Worm (Caenorhabditis elegans) whole organism, L2 larva: Measurements from ENCODE around the gene str-248.

Source experiments
- C34F6.9 ChIP-seq: fragments of 150-350 bp; optimal IDR thresholded peaks from 2 replicates; lab custom pipeline; 2014; ENCODE audit warnings: missing biosample characterization, missing genetic modification characterization
- F13H6.1 ChIP-seq: sonication (generic microtip); optimal IDR thresholded peaks from 2 replicates; lab custom pipeline; 2016; ENCODE audit warnings: missing genetic modification characterization, missing compliant biosample characterization
- R02D3.7 ChIP-seq: fragments of 150-350 bp; optimal IDR thresholded peaks from 2 replicates; lab custom pipeline; 2014; ENCODE audit warnings: missing biosample characterization, missing genetic modification characterization
- Y55F3AM.14 ChIP-seq: fragments of 200-800 bp; sonication (Bioruptor generic); optimal IDR thresholded peaks from 2 replicates; lab custom pipeline; 2018; ENCODE audit warnings: mild to moderate bottlenecking, missing genetic modification characterization, missing compliant biosample characterization
- alr-1 ChIP-seq: fragments of 150-350 bp; optimal IDR thresholded peaks from 2 replicates; lab custom pipeline; 2014; ENCODE audit warnings: missing biosample characterization, missing genetic modification characterization
- aly-2 ChIP-seq: fragments of 150-350 bp; optimal IDR thresholded peaks from 2 replicates; lab custom pipeline; 2014; ENCODE audit warnings: missing biosample characterization, missing genetic modification characterization
- blmp-1 ChIP-seq: sonication (generic microtip); optimal IDR thresholded peaks from 2 replicates; lab custom pipeline; 2017; ENCODE audit warnings: missing genetic modification characterization, mild to moderate bottlenecking, missing compliant biosample characterization, antibody characterized with exemption, moderate library complexity; ENCODE audit not compliant: insufficient read depth
- ceh-16 ChIP-seq: fragments of 150-350 bp; optimal IDR thresholded peaks from 2 replicates; lab custom pipeline; 2014; ENCODE audit warnings: missing biosample characterization, missing genetic modification characterization
- egl-27 ChIP-seq: sonication (generic microtip); optimal IDR thresholded peaks from 3 replicates; lab custom pipeline; 2017; ENCODE audit warnings: missing biosample characterization, missing genetic modification reagents, missing genetic modification characterization
- elt-1 ChIP-seq: fragments of 150-350 bp; optimal IDR thresholded peaks from 2 replicates; lab custom pipeline; 2014; ENCODE audit warnings: missing biosample characterization, missing genetic modification characterization
- elt-3 ChIP-seq: sonication (generic microtip); optimal IDR thresholded peaks from 2 replicates; lab custom pipeline; 2017; ENCODE audit warnings: missing biosample characterization, missing genetic modification characterization
- fos-1 ChIP-seq: fragments of 150-350 bp; optimal IDR thresholded peaks from 2 replicates; lab custom pipeline; 2014; ENCODE audit warnings: missing biosample characterization, missing genetic modification characterization
- gmeb-1 ChIP-seq: fragments of 150-350 bp; optimal IDR thresholded peaks from 2 replicates; lab custom pipeline; 2014; ENCODE audit warnings: missing biosample characterization, missing genetic modification characterization
- lsy-2 ChIP-seq, 2 experiments: fragments of 150-350 bp in 1 of 2; sonication (generic microtip) in 1 of 2; optimal IDR thresholded peaks; 2 replicates each; lab custom pipeline; 2014 to 2017; ENCODE audit warnings: missing biosample characterization in 2 of 2, missing genetic modification characterization in 2 of 2
- mbf-1 ChIP-seq: sonication (generic microtip); optimal IDR thresholded peaks from 2 replicates; lab custom pipeline; 2017; ENCODE audit warnings: missing biosample characterization, missing genetic modification characterization
- mdl-1 ChIP-seq, 2 experiments: fragments of 150-350 bp in 1 of 2; sonication (generic microtip) in 1 of 2; optimal IDR thresholded peaks; 2 replicates each; lab custom pipeline; 2017; ENCODE audit warnings: missing biosample characterization in 2 of 2, missing genetic modification characterization in 2 of 2
- nhr-10 ChIP-seq: sonication (generic microtip); optimal IDR thresholded peaks from 2 replicates; lab custom pipeline; 2017; ENCODE audit warnings: missing biosample characterization, missing genetic modification characterization
- nhr-12 ChIP-seq: fragments of 150-350 bp; optimal IDR thresholded peaks from 2 replicates; lab custom pipeline; 2014; ENCODE audit warnings: missing biosample characterization, missing genetic modification characterization
- nhr-129 ChIP-seq: fragments of 150-350 bp; optimal IDR thresholded peaks from 2 replicates; lab custom pipeline; 2014; ENCODE audit warnings: missing biosample characterization, missing genetic modification characterization
- nhr-21 ChIP-seq: fragments of 150-350 bp; optimal IDR thresholded peaks from 2 replicates; lab custom pipeline; 2014; ENCODE audit warnings: missing biosample characterization, missing genetic modification characterization
- nhr-23 ChIP-seq: fragments of 150-350 bp; optimal IDR thresholded peaks from 2 replicates; lab custom pipeline; 2014; ENCODE audit warnings: missing biosample characterization, missing genetic modification reagents, missing genetic modification characterization
- nhr-237 ChIP-seq: fragments of 150-350 bp; optimal IDR thresholded peaks from 2 replicates; lab custom pipeline; 2014; ENCODE audit warnings: missing biosample characterization, missing genetic modification characterization
- nhr-25 ChIP-seq: fragments of 150-350 bp; sonication (generic microtip); optimal IDR thresholded peaks from 3 replicates; lab custom pipeline; 2014; ENCODE audit warnings: missing biosample characterization, missing genetic modification characterization
- nhr-6 ChIP-seq: fragments of 150-350 bp; optimal IDR thresholded peaks from 2 replicates; lab custom pipeline; 2014; ENCODE audit warnings: missing biosample characterization, missing genetic modification characterization
- nhr-77 ChIP-seq: fragments of 150-350 bp; optimal IDR thresholded peaks from 2 replicates; lab custom pipeline; 2014; ENCODE audit warnings: missing biosample characterization, missing genetic modification characterization
- peb-1 ChIP-seq: fragments of 150-350 bp; optimal IDR thresholded peaks from 2 replicates; lab custom pipeline; 2014; ENCODE audit warnings: missing biosample characterization, missing genetic modification characterization
- sem-4 ChIP-seq: fragments of 150-350 bp; optimal IDR thresholded peaks from 2 replicates; lab custom pipeline; 2014; ENCODE audit warnings: missing biosample characterization, missing genetic modification reagents, missing genetic modification characterization
- skn-1 ChIP-seq: sonication (generic microtip); optimal IDR thresholded peaks from 2 replicates; lab custom pipeline; 2017; ENCODE audit warnings: missing biosample characterization, missing genetic modification characterization
- sma-3 ChIP-seq: sonication (generic microtip); optimal IDR thresholded peaks from 2 replicates; lab custom pipeline; 2016; ENCODE audit warnings: missing genetic modification reagents, missing genetic modification characterization, missing compliant biosample characterization
- sma-9 ChIP-seq, 2 experiments: fragments of 150-350 bp in 1 of 2; sonication (generic microtip) in 1 of 2; optimal IDR thresholded peaks; 2 replicates each; lab custom pipeline; 2014 to 2016; ENCODE audit warnings: missing genetic modification characterization in 2 of 2, mild to moderate bottlenecking in 1 of 2, missing biosample characterization in 1 of 2, missing compliant biosample characterization in 1 of 2, missing genetic modification reagents in 1 of 2, moderate library complexity in 1 of 2
- unc-62 ChIP-seq: fragments of 150-350 bp; optimal IDR thresholded peaks from 2 replicates; lab custom pipeline; 2014; ENCODE audit warnings: missing biosample characterization, missing genetic modification reagents, missing genetic modification characterization
- ztf-11 ChIP-seq: sonication (generic microtip); optimal IDR thresholded peaks from 2 replicates; lab custom pipeline; 2017; ENCODE audit warnings: missing biosample characterization, missing genetic modification characterization
- ztf-4 ChIP-seq: fragments of 150-350 bp; optimal IDR thresholded peaks from 2 replicates; lab custom pipeline; 2014; ENCODE audit warnings: missing biosample characterization, missing genetic modification characterization

Gene str-248

ce11 chrV:15661580-15661979 lies 32.1 kb upstream of the str-248 start:
- TF ChIP-seq sma-9 (GFP tag; optimal IDR thresholded peaks at IDR 0.05; lab: Kevin White, UChicago) (peak; percentile 7), sma-9 (tag; optimal IDR thresholded peaks at IDR 0.05; lab: Kevin White, UChicago) (no peak), gmeb-1 (tag; lab: Kevin White, UChicago) (no peak), Y55F3AM.14 (GFP tag; lab: Kevin White, UChicago) (no peak), nhr-129 (tag; lab: Kevin White, UChicago) (peak; percentile 0), lsy-2 (tag; optimal IDR thresholded peaks at IDR 0.05; lab: Kevin White, UChicago) (no peak), nhr-25 (tag; lab: Kevin White, UChicago) (no peak), sem-4 (peak; percentile 9)

DNA sequence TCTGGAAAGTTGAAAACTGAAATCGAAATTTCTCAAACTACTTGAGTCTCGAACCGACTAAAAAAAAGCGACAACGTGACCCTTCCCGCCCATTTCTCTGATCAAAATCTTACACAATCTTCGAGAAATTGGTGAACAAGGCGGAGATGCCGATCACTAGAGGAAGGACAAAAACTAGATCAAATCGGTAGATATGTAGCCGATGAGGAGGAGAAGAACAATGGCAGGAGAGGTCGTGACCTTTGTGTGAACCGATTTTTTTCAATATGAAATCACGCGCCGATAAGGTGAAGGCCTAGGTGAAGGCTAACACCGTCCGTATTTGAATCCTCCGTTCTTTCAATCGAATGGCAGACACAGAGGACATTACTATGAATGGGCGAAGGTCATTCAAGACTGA lies 31.6 kb upstream of the str-248 start:
- TF ChIP-seq sem-4 = peak; percentile 43
- peak; percentile 92 for TF ChIP-seq nhr-23
- TF ChIP-seq sma-9 (GFP tag; optimal IDR thresholded peaks at IDR 0.05; lab: Kevin White, UChicago) = peak; percentile 73
- TF ChIP-seq sma-9 (tag; optimal IDR thresholded peaks at IDR 0.05; lab: Kevin White, UChicago) = no peak
- TF ChIP-seq elt-3 (tag; lab: Kevin White, UChicago) = no peak
- TF ChIP-seq nhr-6 (tag; lab: Kevin White, UChicago) = peak; percentile 17
- TF ChIP-seq alr-1 (tag; lab: Kevin White, UChicago) = no peak
- TF ChIP-seq ceh-16 (tag; lab: Kevin White, UChicago) = peak; percentile 75
- peak; percentile 8 for TF ChIP-seq peb-1 (tag; lab: Kevin White, UChicago)
- TF ChIP-seq blmp-1 (tag; lab: Kevin White, UChicago) = peak; percentile 77
- peak; percentile 98 for TF ChIP-seq elt-1 (tag; lab: Kevin White, UChicago)
- peak; percentile 19 for TF ChIP-seq egl-27 (tag; lab: Kevin White, UChicago)
- no peak for TF ChIP-seq C34F6.9 (tag; lab: Kevin White, UChicago)
- TF ChIP-seq sma-3 = peak; percentile 32
- TF ChIP-seq mdl-1 (tag; optimal IDR thresholded peaks at IDR 0.05; lab: Kevin White, UChicago) = no peak
- TF ChIP-seq nhr-25 (tag; lab: Kevin White, UChicago) = peak; percentile 96
- TF ChIP-seq, all 48 proteins: peak for 11

DNA sequence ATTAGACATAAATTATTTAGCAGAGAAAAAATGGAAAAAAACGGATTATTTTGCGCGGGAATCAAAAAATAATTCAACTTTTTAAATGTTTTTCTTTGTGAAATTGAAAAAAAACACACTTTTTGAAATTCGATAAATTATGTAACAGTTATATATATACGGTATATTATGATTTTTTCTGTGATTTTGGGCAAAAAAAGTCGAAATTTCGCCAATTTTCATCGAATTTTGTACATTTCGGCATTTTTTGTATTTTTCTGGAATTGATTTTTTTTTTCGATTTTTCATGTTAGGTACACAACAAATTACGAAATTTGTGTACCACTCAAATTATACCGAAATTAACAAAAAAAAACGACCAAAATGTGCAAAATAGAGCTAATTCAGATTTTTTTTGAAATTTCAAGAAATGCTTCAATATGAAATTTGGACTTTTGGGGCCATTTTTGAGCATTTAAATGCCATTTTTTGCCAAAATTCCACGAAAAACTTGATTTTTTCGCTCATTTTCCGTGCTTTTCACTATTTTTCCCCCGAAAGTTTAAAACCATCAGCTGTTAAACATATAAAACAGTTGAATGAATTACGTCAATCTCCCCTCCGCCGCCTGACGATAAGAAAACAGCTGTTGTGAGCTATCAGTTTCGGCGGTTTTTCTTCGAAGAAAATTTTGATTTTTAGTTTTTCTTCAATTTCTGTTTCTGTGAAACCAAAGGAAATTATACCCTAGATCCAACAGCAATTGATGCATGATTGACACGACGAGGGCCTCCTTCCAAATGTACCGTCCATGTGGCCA lies 29.0 kb upstream of the str-248 start:
- no peak for TF ChIP-seq R02D3.7
- peak; percentile 11 for TF ChIP-seq F13H6.1 (tag; lab: Kevin White, UChicago)

ce11 chrV:15654124-15654523 lies 24.7 kb upstream of the str-248 start, which contains the start of gene F53E4.2:
Gene F53E4.2 (plus strand): TSS chrV:15654424.
- TF ChIP-seq nhr-77 (tag; lab: Kevin White, UChicago) (no peak), sma-3 (no peak), nhr-12 (tag; lab: Kevin White, UChicago) (no peak), nhr-237 (tag; lab: Kevin White, UChicago) (no peak), lsy-2 (tag; optimal IDR thresholded peaks at IDR 0.05; lab: Kevin White, UChicago) (no peak), egl-27 (tag; lab: Kevin White, UChicago) (no peak), sma-9 (GFP tag; optimal IDR thresholded peaks at IDR 0.05; lab: Kevin White, UChicago) (no peak), sma-9 (tag; optimal IDR thresholded peaks at IDR 0.05; lab: Kevin White, UChicago) (no peak), nhr-6 (tag; lab: Kevin White, UChicago) (no peak)

DNA sequence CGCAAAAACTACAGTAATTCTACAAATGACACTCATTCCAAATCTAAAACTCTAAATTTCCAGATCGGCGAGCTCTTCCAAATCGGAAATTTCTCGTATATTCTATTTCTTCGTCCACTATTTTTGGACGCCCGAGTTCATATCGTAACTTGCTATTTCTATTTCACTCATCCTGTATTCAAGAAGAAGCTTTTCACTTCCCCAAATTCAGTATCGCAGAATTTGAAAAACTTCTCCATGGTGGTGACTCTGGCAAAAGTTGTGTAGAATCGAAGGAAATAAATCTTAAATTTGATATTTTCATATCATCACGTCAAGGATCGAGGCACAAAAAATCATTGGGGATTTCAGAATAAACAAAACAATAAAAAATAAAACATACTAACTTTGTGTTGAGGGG lies 22.7 kb upstream of the str-248 start:
- peak; percentile 8 for TF ChIP-seq nhr-129 (tag; lab: Kevin White, UChicago)
- no peak for TF ChIP-seq ztf-4 (tag; lab: Kevin White, UChicago)
- peak; percentile 58 for TF ChIP-seq nhr-25 (tag; lab: Kevin White, UChicago)
- TF ChIP-seq unc-62 = no peak
- TF ChIP-seq gmeb-1 (tag; lab: Kevin White, UChicago) = no peak
- no peak for TF ChIP-seq sma-9 (GFP tag; optimal IDR thresholded peaks at IDR 0.05; lab: Kevin White, UChicago)
- no peak for TF ChIP-seq sma-9 (tag; optimal IDR thresholded peaks at IDR 0.05; lab: Kevin White, UChicago)
- TF ChIP-seq elt-1 (tag; lab: Kevin White, UChicago) = no peak
- TF ChIP-seq fos-1 = no peak
- TF ChIP-seq nhr-23 = no peak

ce11 chrV:15650167-15650566 lies 20.7 kb upstream of the str-248 start, which contains the start of gene sru-42:
Gene sru-42 (plus strand): TSS chrV:15650467.
- TF ChIP-seq nhr-6 (tag; lab: Kevin White, UChicago) = no peak
- TF ChIP-seq nhr-12 (tag; lab: Kevin White, UChicago) = no peak
- no peak for TF ChIP-seq nhr-21 (tag; lab: Kevin White, UChicago)
- no peak for TF ChIP-seq Y55F3AM.14 (GFP tag; lab: Kevin White, UChicago)
- no peak for TF ChIP-seq egl-27 (tag; lab: Kevin White, UChicago)
- no peak for TF ChIP-seq nhr-237 (tag; lab: Kevin White, UChicago)
- no peak for TF ChIP-seq sem-4
- TF ChIP-seq skn-1 (tag; lab: Kevin White, UChicago) = no peak
- no peak for TF ChIP-seq ztf-11 (tag; lab: Kevin White, UChicago)
- no peak for TF ChIP-seq alr-1 (tag; lab: Kevin White, UChicago)
- no peak for TF ChIP-seq ceh-16 (tag; lab: Kevin White, UChicago)
- TF ChIP-seq gmeb-1 (tag; lab: Kevin White, UChicago) = no peak
- no peak for TF ChIP-seq F13H6.1 (tag; lab: Kevin White, UChicago)
- TF ChIP-seq mbf-1 = no peak
- TF ChIP-seq nhr-10 = no peak
- TF ChIP-seq R02D3.7 = no peak
- TF ChIP-seq aly-2 (tag; lab: Kevin White, UChicago) = no peak
- TF ChIP-seq C34F6.9 (tag; lab: Kevin White, UChicago) = no peak
